Fruit fly (Drosophila melanogaster) whole organism, embryonic: ENCODE data around the gene Twdlalpha.

ENCODE experiments used
- Atf3 ChIP-seq: fragments of 200-800 bp; sonication (Bioruptor generic); optimal IDR thresholded peaks from 3 replicates; lab custom pipeline; 2016; ENCODE audit warnings: missing biosample characterization, missing genetic modification characterization
- CG11504 ChIP-seq: fragments of 200-800 bp; sonication (Bioruptor generic); optimal IDR thresholded peaks from 3 replicates; lab custom pipeline; 2019; ENCODE audit warnings: missing biosample characterization, mild to moderate bottlenecking, missing genetic modification characterization, moderate library complexity
- CG12155 ChIP-seq: fragments of 200-800 bp; sonication (Bioruptor generic); optimal IDR thresholded peaks from 3 replicates; lab custom pipeline; 2016; ENCODE audit warnings: missing biosample characterization, missing genetic modification characterization
- CG12659 ChIP-seq: fragments of 200-800 bp; sonication (Bioruptor generic); optimal IDR thresholded peaks from 3 replicates; lab custom pipeline; 2017; ENCODE audit warnings: mild to moderate bottlenecking, missing biosample characterization, missing genetic modification reagents, missing genetic modification characterization
- CG12769 ChIP-seq: fragments of 200-800 bp; sonication (Bioruptor generic); optimal IDR thresholded peaks from 2 replicates; lab custom pipeline; 2019; ENCODE audit warnings: missing biosample characterization, mild to moderate bottlenecking, missing genetic modification characterization, moderate library complexity
- CG13894 ChIP-seq: fragments of 200-800 bp; sonication (Bioruptor generic); optimal IDR thresholded peaks from 3 replicates; lab custom pipeline; 2018; ENCODE audit warnings: missing biosample characterization, mild to moderate bottlenecking, missing genetic modification characterization, moderate library complexity
- CG1603 ChIP-seq: fragments of 200-800 bp; sonication (Bioruptor generic); optimal IDR thresholded peaks from 2 replicates; lab custom pipeline; 2019; ENCODE audit warnings: missing biosample characterization, mild to moderate bottlenecking, missing genetic modification characterization, moderate library complexity
- CG17385 ChIP-seq: fragments of 200-800 bp; sonication (Bioruptor generic); optimal IDR thresholded peaks from 3 replicates; lab custom pipeline; 2018; ENCODE audit warnings: missing biosample characterization, mild to moderate bottlenecking, missing genetic modification characterization
- CG18262 ChIP-seq: fragments of 200-800 bp; optimal IDR thresholded peaks from 3 replicates; lab custom pipeline; 2019; ENCODE audit warnings: missing biosample characterization, mild to moderate bottlenecking, missing genetic modification characterization, moderate library complexity
- CG1832 ChIP-seq: fragments of 200-800 bp; sonication (Bioruptor generic); optimal IDR thresholded peaks from 2 replicates; lab custom pipeline; 2017; ENCODE audit warnings: missing biosample characterization, mild to moderate bottlenecking, missing genetic modification characterization, inconsistent platforms
- CG2199 ChIP-seq: fragments of 200-800 bp; sonication (Bioruptor generic); IDR thresholded peaks from 3 replicates; pipeline ENCODE4 v1.3.6; 2022; ENCODE audit warnings: missing biosample characterization, missing genetic modification characterization
- CG3838 ChIP-seq: fragments of 200-800 bp; sonication (Bioruptor generic); optimal IDR thresholded peaks from 3 replicates; lab custom pipeline; 2016; ENCODE audit warnings: missing biosample characterization, missing genetic modification characterization
- CG8290 ChIP-seq, 3 experiments: fragments of 200-800 bp; sonication (Bioruptor generic); optimal IDR thresholded peaks; 2 replicates each; lab custom pipeline; 2016 to 2019; ENCODE audit warnings: missing biosample characterization in 3 of 3, missing genetic modification characterization in 3 of 3, mild to moderate bottlenecking in 2 of 3, moderate library complexity in 1 of 3
- D19B ChIP-seq: fragments of 200-800 bp; sonication (Bioruptor generic); optimal IDR thresholded peaks from 2 replicates; lab custom pipeline; 2017; ENCODE audit warnings: missing biosample characterization, mild to moderate bottlenecking, missing genetic modification characterization
- Deaf1 ChIP-seq: fragments of 200-800 bp; optimal IDR thresholded peaks from 3 replicates; lab custom pipeline; 2019; ENCODE audit warnings: missing biosample characterization, mild to moderate bottlenecking, missing genetic modification characterization, moderate library complexity
- Dref ChIP-seq: fragments of 200-800 bp; sonication (Bioruptor generic); IDR thresholded peaks from 2 replicates; pipeline ENCODE4 v1.3.6; 2022; ENCODE audit warnings: missing biosample characterization, missing genetic modification characterization
- Drgx ChIP-seq: fragments of 200-800 bp; sonication (Bioruptor generic); IDR thresholded peaks from 2 replicates; pipeline ENCODE4 v1.3.6; 2022; ENCODE audit warnings: missing biosample characterization, missing genetic modification characterization
- Ets65A ChIP-seq: fragments of 200-800 bp; sonication (Bioruptor generic); peaks from one replicate; lab custom pipeline; 2016; ENCODE audit warnings: missing biosample characterization, missing genetic modification characterization
- Hmr ChIP-seq: fragments of 200-800 bp; sonication (Bioruptor generic); optimal IDR thresholded peaks from 3 replicates; lab custom pipeline; 2017; ENCODE audit warnings: mild to moderate bottlenecking, missing biosample characterization, missing genetic modification reagents, missing genetic modification characterization
- Hr78 ChIP-seq, 2 experiments: fragments of 200-800 bp in 1 of 2; fragments of >200 bp in 1 of 2; sonication (Bioruptor generic) in 1 of 2; optimal IDR thresholded peaks; 2 replicates each; lab custom pipeline; 2017 to 2019; ENCODE audit warnings: missing biosample characterization in 2 of 2, missing genetic modification characterization in 2 of 2, mild to moderate bottlenecking in 1 of 2, moderate library complexity in 1 of 2
- Lhr ChIP-seq: fragments of 200-800 bp; sonication (Bioruptor generic); optimal IDR thresholded peaks from 3 replicates; lab custom pipeline; 2017; ENCODE audit warnings: mild to moderate bottlenecking, missing biosample characterization, missing genetic modification reagents, missing genetic modification characterization
- Med ChIP-seq: fragments of 200-800 bp; sonication (Bioruptor generic); peaks from one replicate; lab custom pipeline; 2016; ENCODE audit warnings: missing biosample characterization, missing genetic modification characterization, mild to moderate bottlenecking, inconsistent platforms, moderate library complexity
- Pdp1 ChIP-seq, 2 experiments: fragments of 200-800 bp; sonication (Bioruptor generic); optimal IDR thresholded peaks; 3 replicates each; lab custom pipeline; 2016; ENCODE audit warnings: missing biosample characterization in 2 of 2, missing genetic modification characterization in 2 of 2, mild to moderate bottlenecking in 1 of 2, moderate library complexity in 1 of 2
- Trl ChIP-seq, 3 experiments: fragments of >200 bp in 2 of 3; fragments of 200-800 bp in 1 of 3; sonication (Bioruptor generic) in 1 of 3; optimal IDR thresholded peaks; 2 replicates in 1 of 3; 3 replicates in 2 of 3; lab custom pipeline; 2016 to 2017; ENCODE audit warnings: missing biosample characterization in 1 of 3, missing genetic modification characterization in 1 of 3
- Xrp1 ChIP-seq: fragments of 200-800 bp; sonication (Bioruptor generic); IDR thresholded peaks from 2 replicates; pipeline ENCODE4 v1.3.6; 2022; ENCODE audit warnings: missing biosample characterization, missing genetic modification characterization
- abd-A ChIP-seq: fragments of 200-800 bp; sonication (Bioruptor generic); optimal IDR thresholded peaks from 3 replicates; lab custom pipeline; 2019; ENCODE audit warnings: missing biosample characterization, mild to moderate bottlenecking, missing genetic modification characterization, moderate library complexity
- cato ChIP-seq: fragments of 200-800 bp; sonication (Bioruptor generic); optimal IDR thresholded peaks from 2 replicates; lab custom pipeline; 2016; ENCODE audit warnings: missing biosample characterization, missing genetic modification characterization, borderline replicate concordance
- caup ChIP-seq: fragments of 200-800 bp; sonication (Bioruptor generic); optimal IDR thresholded peaks from 3 replicates; lab custom pipeline; 2017; ENCODE audit warnings: missing biosample characterization, mild to moderate bottlenecking, missing genetic modification characterization, moderate library complexity; ENCODE audit not compliant: severe bottlenecking
- chinmo ChIP-seq: fragments of 200-800 bp; sonication (Bioruptor generic); IDR thresholded peaks from 4 replicates; pipeline ENCODE4 v1.3.6; 2022; ENCODE audit warnings: missing biosample characterization, missing genetic modification characterization; ENCODE audit not compliant: partially characterized antibody
- croc ChIP-seq: fragments of 200-800 bp; sonication (Bioruptor generic); conservative IDR thresholded peaks from 3 replicates; pipeline ENCODE4 v1.3.6; 2022; ENCODE audit warnings: missing biosample characterization, missing genetic modification characterization
- da ChIP-seq: fragments of 200-800 bp; sonication (Bioruptor generic); optimal IDR thresholded peaks from 2 replicates; lab custom pipeline; 2016; ENCODE audit warnings: missing biosample characterization, missing genetic modification characterization
- dysf ChIP-seq: fragments of 200-800 bp; sonication (Bioruptor generic); IDR thresholded peaks from 3 replicates; pipeline ENCODE4 v1.3.6; 2022; ENCODE audit warnings: missing biosample characterization, missing genetic modification characterization
- ftz-f1 ChIP-seq: fragments of 200-800 bp; sonication (Bioruptor generic); optimal IDR thresholded peaks from 2 replicates; lab custom pipeline; 2016; ENCODE audit warnings: missing biosample characterization, missing genetic modification characterization
- gfzf ChIP-seq: fragments of 200-800 bp; sonication (Bioruptor generic); optimal IDR thresholded peaks from 2 replicates; lab custom pipeline; 2016; ENCODE audit warnings: missing biosample characterization, mild to moderate bottlenecking, missing genetic modification characterization, moderate library complexity
- grn ChIP-seq: fragments of 200-800 bp; sonication (Bioruptor generic); optimal IDR thresholded peaks from 3 replicates; lab custom pipeline; 2017; ENCODE audit warnings: missing biosample characterization, missing genetic modification characterization
- gro ChIP-seq: fragments of 200-800 bp; sonication (Bioruptor generic); optimal IDR thresholded peaks from 2 replicates; lab custom pipeline; 2016; ENCODE audit warnings: missing biosample characterization, missing genetic modification characterization
- nom ChIP-seq: fragments of 200-800 bp; sonication (Bioruptor generic); optimal IDR thresholded peaks from 2 replicates; lab custom pipeline; 2017; ENCODE audit warnings: missing biosample characterization, missing genetic modification characterization, mild to moderate bottlenecking, moderate library complexity, missing genetic modification reagents
- pros ChIP-seq: fragments of 200-800 bp; sonication (Bioruptor generic); optimal IDR thresholded peaks from 3 replicates; lab custom pipeline; 2019; ENCODE audit warnings: missing biosample characterization, mild to moderate bottlenecking, missing genetic modification characterization, moderate library complexity
- row ChIP-seq: fragments of 200-800 bp; sonication (Bioruptor generic); IDR thresholded peaks from 3 replicates; pipeline ENCODE4 v1.3.6; 2022; ENCODE audit warnings: missing biosample characterization, missing genetic modification characterization
- sd ChIP-seq: fragments of 200-800 bp; sonication (Bioruptor generic); optimal IDR thresholded peaks from 3 replicates; lab custom pipeline; 2018; ENCODE audit warnings: missing biosample characterization, mild to moderate bottlenecking, missing genetic modification characterization, moderate library complexity
- sens ChIP-seq: fragments of 200-800 bp; sonication (Bioruptor generic); peaks from one replicate; lab custom pipeline; 2016; ENCODE audit warnings: missing biosample characterization, missing genetic modification characterization
- sqz ChIP-seq: fragments of 200-800 bp; sonication (Bioruptor generic); optimal IDR thresholded peaks from 3 replicates; lab custom pipeline; 2018; ENCODE audit warnings: missing biosample characterization, mild to moderate bottlenecking, missing genetic modification characterization
- sr ChIP-seq: fragments of 200-800 bp; sonication (Bioruptor generic); IDR thresholded peaks from 3 replicates; pipeline ENCODE4 v1.3.6; 2022; ENCODE audit warnings: missing biosample characterization, missing genetic modification characterization
- twi ChIP-seq: fragments of 200-800 bp; optimal IDR thresholded peaks from 2 replicates; lab custom pipeline; 2019; ENCODE audit warnings: missing biosample characterization, mild to moderate bottlenecking, missing genetic modification characterization, moderate library complexity
- unc-4 ChIP-seq: fragments of 200-800 bp; sonication (Bioruptor generic); IDR thresholded peaks from 2 replicates; pipeline ENCODE4 v1.3.6; 2022; ENCODE audit warnings: missing biosample characterization, missing genetic modification characterization; ENCODE audit not compliant: partially characterized antibody
- vvl ChIP-seq: fragments of 200-800 bp; sonication (Bioruptor generic); IDR thresholded peaks from 2 replicates; pipeline ENCODE4 v1.3.6; 2022; ENCODE audit warnings: missing biosample characterization, missing genetic modification characterization
- z ChIP-seq: fragments of 200-800 bp; sonication (Bioruptor generic); IDR thresholded peaks from 3 replicates; pipeline ENCODE4 v1.3.6; 2022; ENCODE audit warnings: missing biosample characterization, missing genetic modification characterization

The Twdlalpha gene

DNA sequence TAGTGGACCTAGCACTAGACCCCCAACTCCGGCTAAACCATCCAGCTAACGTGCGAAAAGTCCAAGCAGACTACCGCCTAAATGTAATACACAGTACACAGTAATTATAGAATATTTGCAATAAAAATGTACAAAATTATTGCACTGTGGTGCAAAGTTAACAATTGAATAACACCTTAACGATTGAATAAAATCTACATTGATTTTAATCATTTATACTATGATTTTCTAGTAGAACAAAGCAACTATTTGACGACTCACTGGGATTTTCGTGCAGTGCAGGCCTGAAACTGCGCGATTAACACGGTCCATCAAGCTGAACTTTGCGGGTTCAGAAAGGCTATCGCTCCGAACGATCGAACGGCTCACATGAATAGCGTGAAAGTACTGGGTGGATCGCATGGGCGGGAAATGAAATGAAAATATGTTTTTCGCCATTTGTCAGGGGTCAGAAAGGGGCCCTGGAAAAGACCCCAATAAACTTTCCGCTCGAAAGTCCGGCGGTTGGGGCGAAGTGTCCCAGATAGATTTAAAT, 35.6 kb downstream of the Twdlalpha start:
- peak; percentile 78 for TF ChIP-seq sens
- no peak for TF ChIP-seq CG17385 (GFP tag; lab: Kevin White, UChicago)
- TF ChIP-seq row (GFP tag; lab: Robert Waterston, UW), result 0 out of 3 replicates have a peak, but pooled peaks have one; percentile 19
- TF ChIP-seq gfzf (GFP tag; lab: Kevin White, UChicago), result no peak
- peak; percentile 72 for TF ChIP-seq Med
- no peak for TF ChIP-seq CG12659
- TF ChIP-seq unc-4 (GFP tag; lab: Robert Waterston, UW), result no peak
- peak; percentile 3 for TF ChIP-seq CG18262
- 0 out of 2 replicates have a peak, but pooled peaks have one; percentile 7 for TF ChIP-seq Xrp1 (GFP tag; lab: Robert Waterston, UW)
- peak in 1 of 2 experiments; percentile 70 for TF ChIP-seq Hr78 (GFP tag; optimal IDR thresholded peaks at IDR 0.05; lab: Kevin White, UChicago)
- no peak for TF ChIP-seq Ets65A
- peak; percentile 20; the same call in 1 of the 2 replicates for TF ChIP-seq Drgx (GFP tag; lab: Robert Waterston, UW)
- peak; percentile 9 for TF ChIP-seq CG11504 (tag; lab: Kevin White, UChicago)
- peak; percentile 27 for TF ChIP-seq CG1603

DNA sequence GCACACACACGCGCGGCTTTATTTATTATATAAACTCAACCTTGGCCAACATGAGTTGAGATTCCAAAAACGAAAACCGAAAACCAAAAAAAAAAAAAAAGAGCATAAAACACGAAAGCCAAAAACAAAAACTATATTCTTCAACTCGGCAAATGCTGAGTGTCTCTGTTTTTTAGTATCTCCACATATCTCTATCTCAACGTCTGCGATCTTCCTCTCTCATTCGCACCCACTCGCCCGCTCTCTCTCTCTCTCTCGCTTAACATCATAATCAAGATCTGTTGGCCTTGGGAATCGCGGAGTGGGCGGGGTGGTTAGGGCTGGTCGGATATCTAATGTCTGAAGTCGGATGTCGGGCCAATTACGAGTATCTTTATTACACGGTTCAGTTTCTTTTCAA, 37.6 kb downstream of the Twdlalpha start:
- TF ChIP-seq CG2199 (peak; percentile 37; the same call in 1 of the 3 replicates), CG3838 (GFP tag; lab: Kevin White, UChicago) (no peak), CG8290 (GFP tag; optimal IDR thresholded peaks at IDR 0.05; lab: Kevin White, UChicago) (no peak), CG8290 (tag; optimal IDR thresholded peaks at IDR 0.05; lab: Kevin White, UChicago) (peak in 1 of 2 experiments; percentile 8), sqz (GFP tag; lab: Kevin White, UChicago) (peak; percentile 73), Pdp1 (GFP tag; optimal IDR thresholded peaks at IDR 0.05; lab: Kevin White, UChicago) (peak in 1 of 2 experiments; percentile 83), vvl (GFP tag; lab: Robert Waterston, UW) (0 out of 2 replicates have a peak, but pooled peaks have one; percentile 18), Lhr (GFP tag; lab: Kevin White, UChicago) (no peak), gro (GFP tag; lab: Kevin White, UChicago) (peak; percentile 37), CG12155 (GFP tag; lab: Kevin White, UChicago) (no peak), Dref (GFP tag; lab: Robert Waterston, UW) (no peak), pros (GFP tag; lab: Kevin White, UChicago) (peak; percentile 12), twi (tag; lab: Kevin White, UChicago) (peak; percentile 8), nom (GFP tag; lab: Kevin White, UChicago) (no peak), ftz-f1 (GFP tag; lab: Kevin White, UChicago) (peak; percentile 97), chinmo (GFP tag; lab: Robert Waterston, UW) (peak; percentile 74; the same call in 2 of the 4 replicates), Med (peak; percentile 58), z (GFP tag; lab: Robert Waterston, UW) (peak; percentile 76; the same call in 2 of the 3 replicates), dysf (GFP tag; lab: Robert Waterston, UW) (no peak), CG13894 (tag; lab: Kevin White, UChicago) (peak; percentile 49), abd-A (tag; lab: Kevin White, UChicago) (peak; percentile 53), Trl (optimal IDR thresholded peaks at IDR 0.05; lab: Kevin White, UChicago) (peak; percentile 39 to 74), Trl (GFP tag; optimal IDR thresholded peaks at IDR 0.05; lab: Kevin White, UChicago) (no peak), cato (GFP tag; lab: Kevin White, UChicago) (no peak), CG1832 (GFP tag; lab: Kevin White, UChicago) (peak; percentile 79), da (GFP tag; lab: Kevin White, UChicago) (no peak), sr (GFP tag; lab: Robert Waterston, UW) (peak; percentile 37; the same call in 1 of the 3 replicates), sd (tag; lab: Kevin White, UChicago) (peak; percentile 75), Hmr (GFP tag; lab: Kevin White, UChicago) (peak; percentile 16), CG12769 (tag; lab: Kevin White, UChicago) (peak; percentile 42), caup (peak; percentile 34), Atf3 (GFP tag; lab: Kevin White, UChicago) (no peak), Deaf1 (tag; lab: Kevin White, UChicago) (peak; percentile 4), croc (no peak), D19B (peak; percentile 32), grn (GFP tag; lab: Kevin White, UChicago) (peak; percentile 86)
